Worm (Caenorhabditis elegans): Measurements from ENCODE around the gene EGAP2.1.

EGAP2.1 gene

ce11 chrII:5182451-5182850, 48.8 kb upstream of the EGAP2.1 start (continued):
- TF ChIP-seq unc-130 (GFP tag; optimal IDR thresholded peaks at IDR 0.05) (no peak), lsl-1 (GFP tag; optimal IDR thresholded peaks at IDR 0.05) (no peak), F23B12.7 (tag; optimal IDR thresholded peaks at IDR 0.05; ENCODE audit: insufficient read depth) (no peak), madf-6 (GFP tag; IDR thresholded peaks at IDR 0.05) (peak; percentile 20; the same call in 1 of the 2 replicates), somi-1 (GFP tag; optimal IDR thresholded peaks at IDR 0.05) (peak; percentile 55), chd-7 (tag; optimal IDR thresholded peaks at IDR 0.05) (peak; percentile 64), ccch-3 (GFP tag; optimal IDR thresholded peaks at IDR 0.05) (no peak), dox-1 (GFP tag; IDR thresholded peaks at IDR 0.05) (peak; percentile 52; the same call in 1 of the 2 replicates), let-607 (tag; optimal IDR thresholded peaks at IDR 0.05) (peak; percentile 93 to 94), ama-1 (optimal IDR thresholded peaks at IDR 0.05) (no peak), ama-1 (GFP tag; optimal IDR thresholded peaks at IDR 0.05) (no peak), nhr-179 (tag; optimal IDR thresholded peaks at IDR 0.05) (no peak), ceh-100 (GFP tag; IDR thresholded peaks at IDR 0.05) (no peak), mxl-1 (tag; optimal IDR thresholded peaks at IDR 0.05) (no peak), ceh-40 (GFP tag; IDR thresholded peaks at IDR 0.05) (no peak), tbx-9 (tag; optimal IDR thresholded peaks at IDR 0.05; ENCODE audit: borderline replicate concordance) (no peak), sdz-38 (tag; optimal IDR thresholded peaks at IDR 0.05) (no peak), atf-7 (tag; optimal IDR thresholded peaks at IDR 0.05) (peak; percentile 84), die-1 (tag; optimal IDR thresholded peaks at IDR 0.05) (no peak), C17E4.6 (GFP tag; IDR thresholded peaks at IDR 0.05) (no peak), ztf-6 (GFP tag; IDR thresholded peaks at IDR 0.05) (no peak), hmg-1.2 (GFP tag; IDR thresholded peaks at IDR 0.05) (peak; percentile 74; the same call in 1 of the 2 replicates), attf-3 (GFP tag; conservative IDR thresholded peaks at IDR 0.05) (no peak), efl-1 (GFP tag; optimal IDR thresholded peaks at IDR 0.05) (no peak), nhr-90 (tag; optimal IDR thresholded peaks at IDR 0.05) (peak; percentile 60), C06A6.2 (GFP tag; conservative IDR thresholded peaks at IDR 0.05) (peak; percentile 59; the same call in 1 of the 2 replicates), athp-1 (tag; optimal IDR thresholded peaks at IDR 0.05) (no peak), aptf-2 (GFP tag; conservative IDR thresholded peaks at IDR 0.05) (no peak), lin-26 (GFP tag; IDR thresholded peaks at IDR 0.05) (0 out of 2 replicates have a peak, but pooled peaks have one; percentile 24), tlf-1 (GFP tag; optimal IDR thresholded peaks at IDR 0.05) (peak; percentile 72), Y56A3A.18 (GFP tag; IDR thresholded peaks at IDR 0.05) (no peak), rcor-1 (GFP tag; IDR thresholded peaks at IDR 0.05) (peak; percentile 42; the same call in 1 of the 2 replicates), lin-40 (tag; optimal IDR thresholded peaks at IDR 0.05) (peak; percentile 72), tbp1 (GFP tag; optimal IDR thresholded peaks at IDR 0.05) (peak; percentile 46), sptf-2 (GFP tag; optimal IDR thresholded peaks at IDR 0.05) (no peak), repo-1 (tag; optimal IDR thresholded peaks at IDR 0.05) (peak; percentile 61), hrde-1 (tag; optimal IDR thresholded peaks at IDR 0.05; ENCODE audit: borderline replicate concordance) (no peak), rpc-1 (optimal IDR thresholded peaks at IDR 0.05) (no peak), rpc-1 (tag; optimal IDR thresholded peaks at IDR 0.05) (no peak), F52B5.7 (tag; optimal IDR thresholded peaks at IDR 0.05) (no peak), B0261.1 (tag; optimal IDR thresholded peaks at IDR 0.05) (no peak), Y53F4B.3 (GFP tag; IDR thresholded peaks at IDR 0.05) (no peak), F22D6.2 (tag; optimal IDR thresholded peaks at IDR 0.05) (no peak), Y67H2A.10 (GFP tag; conservative IDR thresholded peaks at IDR 0.05) (no peak), ztf-28 (GFP tag; IDR thresholded peaks at IDR 0.05) (no peak), B0019.2 (GFP tag; conservative IDR thresholded peaks at IDR 0.05) (no peak), akir-1 (GFP tag; optimal IDR thresholded peaks at IDR 0.05) (no peak), hlh-12 (tag; optimal IDR thresholded peaks at IDR 0.05) (no peak), mel-28 (tag; optimal IDR thresholded peaks at IDR 0.05; ENCODE audit: borderline replicate concordance) (no peak), egl-18 (GFP tag; IDR thresholded peaks at IDR 0.05) (no peak)
